Fruit fly (Drosophila melanogaster) whole organism, embryonic: Measurements from ENCODE around the gene Ugt316A1.

Experiments used
- BEAF-32 ChIP-seq: fragments of 200-800 bp; sonication (Bioruptor generic); optimal IDR thresholded peaks from 3 replicates; lab custom pipeline; 2017; ENCODE audit warnings: missing biosample characterization, missing genetic modification characterization, mild to moderate bottlenecking, moderate library complexity, missing genetic modification reagents
- CG11085 ChIP-seq: fragments of 200-800 bp; sonication (Bioruptor generic); IDR thresholded peaks from 2 replicates; pipeline ENCODE4 v1.3.6; 2022; ENCODE audit warnings: missing biosample characterization, missing genetic modification characterization
- CG13775 ChIP-seq: fragments of 200-800 bp; sonication (Bioruptor generic); optimal IDR thresholded peaks from 3 replicates; lab custom pipeline; 2017; ENCODE audit warnings: missing biosample characterization, mild to moderate bottlenecking, missing genetic modification characterization
- CG14014 ChIP-seq: fragments of 200-800 bp; sonication (Bioruptor generic); IDR thresholded peaks from 2 replicates; pipeline ENCODE4 v1.3.6; 2022; ENCODE audit warnings: missing biosample characterization, missing genetic modification characterization
- CG14710 ChIP-seq: fragments of 200-800 bp; sonication (Bioruptor generic); optimal IDR thresholded peaks from 3 replicates; lab custom pipeline; 2019; ENCODE audit warnings: missing biosample characterization, mild to moderate bottlenecking, missing genetic modification characterization, moderate library complexity
- CG1603 ChIP-seq: fragments of 200-800 bp; sonication (Bioruptor generic); optimal IDR thresholded peaks from 2 replicates; lab custom pipeline; 2019; ENCODE audit warnings: missing biosample characterization, mild to moderate bottlenecking, missing genetic modification characterization, moderate library complexity
- CG17829 ChIP-seq: fragments of 200-800 bp; optimal IDR thresholded peaks from 2 replicates; lab custom pipeline; 2019; ENCODE audit warnings: missing biosample characterization, mild to moderate bottlenecking, missing genetic modification characterization, moderate library complexity
- CG2199 ChIP-seq: fragments of 200-800 bp; sonication (Bioruptor generic); IDR thresholded peaks from 3 replicates; pipeline ENCODE4 v1.3.6; 2022; ENCODE audit warnings: missing biosample characterization, missing genetic modification characterization
- CG30403 ChIP-seq: fragments of 200-800 bp; sonication (Bioruptor generic); optimal IDR thresholded peaks from 3 replicates; lab custom pipeline; 2016; ENCODE audit warnings: missing biosample characterization, missing genetic modification characterization
- CG30431 ChIP-seq: fragments of 200-800 bp; sonication (Bioruptor generic); optimal IDR thresholded peaks from 2 replicates; lab custom pipeline; 2017; ENCODE audit warnings: missing biosample characterization, missing genetic modification characterization
- CG3407 ChIP-seq: fragments of 200-800 bp; sonication (Bioruptor generic); optimal IDR thresholded peaks from 2 replicates; lab custom pipeline; 2018; ENCODE audit warnings: missing biosample characterization, mild to moderate bottlenecking, missing genetic modification characterization
- CG34422 ChIP-seq: fragments of 200-800 bp; sonication (Bioruptor generic); IDR thresholded peaks from 3 replicates; pipeline ENCODE4 v1.3.6; 2022; ENCODE audit warnings: missing biosample characterization, missing genetic modification characterization
- CG4360 ChIP-seq: fragments of 200-800 bp; sonication (Bioruptor generic); IDR thresholded peaks from 2 replicates; pipeline ENCODE4 v1.3.6; 2022; ENCODE audit warnings: missing biosample characterization, missing genetic modification characterization
- CG43689 ChIP-seq: fragments of 200-800 bp; sonication (Bioruptor generic); IDR thresholded peaks from 2 replicates; pipeline ENCODE4 v1.3.6; 2022; ENCODE audit warnings: missing biosample characterization, missing genetic modification characterization
- CG4730 ChIP-seq: fragments of 200-800 bp; sonication (Bioruptor generic); IDR thresholded peaks from 2 replicates; pipeline ENCODE4 v1.3.6; 2022; ENCODE audit warnings: missing biosample characterization, missing genetic modification characterization
- CG7987 ChIP-seq: fragments of 200-800 bp; sonication (Bioruptor generic); optimal IDR thresholded peaks from 2 replicates; lab custom pipeline; 2018; ENCODE audit warnings: missing biosample characterization, mild to moderate bottlenecking, missing genetic modification characterization, moderate library complexity
- CG8089 ChIP-seq: fragments of 200-800 bp; sonication (Bioruptor generic); optimal IDR thresholded peaks from 3 replicates; lab custom pipeline; 2016; ENCODE audit warnings: missing biosample characterization, missing genetic modification characterization
- CG8944 ChIP-seq: fragments of 200-800 bp; sonication (Bioruptor generic); optimal IDR thresholded peaks from 3 replicates; lab custom pipeline; 2016; ENCODE audit warnings: missing biosample characterization, missing genetic modification characterization
- CG9817 ChIP-seq: fragments of 200-800 bp; sonication (Bioruptor generic); optimal IDR thresholded peaks from 2 replicates; lab custom pipeline; 2018; ENCODE audit warnings: missing biosample characterization, mild to moderate bottlenecking, missing genetic modification characterization, moderate library complexity
- CTCF ChIP-seq: fragments of 200-800 bp; sonication (Bioruptor generic); optimal IDR thresholded peaks from 2 replicates; lab custom pipeline; 2017; ENCODE audit warnings: missing biosample characterization, mild to moderate bottlenecking, missing genetic modification characterization, moderate library complexity
- Drgx ChIP-seq: fragments of 200-800 bp; sonication (Bioruptor generic); IDR thresholded peaks from 2 replicates; pipeline ENCODE4 v1.3.6; 2022; ENCODE audit warnings: missing biosample characterization, missing genetic modification characterization
- Eip74EF ChIP-seq, 2 experiments: fragments of 200-800 bp in 1 of 2; fragments of >200 bp in 1 of 2; sonication (Bioruptor generic) in 1 of 2; optimal IDR thresholded peaks; 2 replicates each; lab custom pipeline; 2017 to 2019; ENCODE audit warnings: missing biosample characterization in 2 of 2, missing genetic modification characterization in 2 of 2, mild to moderate bottlenecking in 1 of 2, moderate library complexity in 1 of 2
- GATAe ChIP-seq: fragments of 200-800 bp; sonication (Bioruptor generic); conservative IDR thresholded peaks from 2 replicates; pipeline ENCODE4 v1.3.6; 2022; ENCODE audit warnings: missing biosample characterization, missing genetic modification characterization
- H2.0 ChIP-seq: fragments of 200-800 bp; sonication (Bioruptor generic); IDR thresholded peaks from 2 replicates; pipeline ENCODE4 v1.3.6; 2022; ENCODE audit warnings: missing biosample characterization, missing genetic modification characterization
- HLH4C ChIP-seq: fragments of 200-800 bp; sonication (Bioruptor generic); IDR thresholded peaks from 3 replicates; pipeline ENCODE4 v1.3.6; 2022; ENCODE audit warnings: missing biosample characterization, missing genetic modification characterization; ENCODE audit not compliant: partially characterized antibody
- Hand ChIP-seq: fragments of 200-800 bp; sonication (Bioruptor generic); optimal IDR thresholded peaks from 2 replicates; lab custom pipeline; 2017; ENCODE audit warnings: mild to moderate bottlenecking, missing biosample characterization, missing genetic modification reagents, missing genetic modification characterization
- Hmr ChIP-seq: fragments of 200-800 bp; sonication (Bioruptor generic); optimal IDR thresholded peaks from 3 replicates; lab custom pipeline; 2017; ENCODE audit warnings: mild to moderate bottlenecking, missing biosample characterization, missing genetic modification reagents, missing genetic modification characterization
- Hsf ChIP-seq: fragments of 200-800 bp; sonication (Bioruptor generic); optimal IDR thresholded peaks from 3 replicates; lab custom pipeline; 2016; ENCODE audit warnings: missing biosample characterization, missing genetic modification characterization
- NfI ChIP-seq: fragments of 200-800 bp; sonication (Bioruptor generic); optimal IDR thresholded peaks from 3 replicates; lab custom pipeline; 2018; ENCODE audit warnings: missing biosample characterization, mild to moderate bottlenecking, missing genetic modification characterization, moderate library complexity
- Poxn ChIP-seq: fragments of 200-800 bp; sonication (Bioruptor generic); IDR thresholded peaks from 2 replicates; pipeline ENCODE4 v1.3.6; 2022; ENCODE audit warnings: missing biosample characterization, missing genetic modification characterization
- Sox100B ChIP-seq: fragments of 200-800 bp; sonication (Bioruptor generic); optimal IDR thresholded peaks from 3 replicates; lab custom pipeline; 2018; ENCODE audit warnings: missing biosample characterization, mild to moderate bottlenecking, missing genetic modification characterization
- Spps ChIP-seq: fragments of 200-800 bp; sonication (Bioruptor generic); optimal IDR thresholded peaks from 2 replicates; lab custom pipeline; 2018; ENCODE audit warnings: missing biosample characterization, mild to moderate bottlenecking, missing genetic modification characterization
- Ssrp ChIP-seq: fragments of 200-800 bp; sonication (Bioruptor generic); optimal IDR thresholded peaks from 2 replicates; lab custom pipeline; 2018; ENCODE audit warnings: missing biosample characterization, mild to moderate bottlenecking, missing genetic modification characterization, moderate library complexity
- corto ChIP-seq: fragments of 200-800 bp; sonication (Bioruptor generic); optimal IDR thresholded peaks from 2 replicates; lab custom pipeline; 2016; ENCODE audit warnings: missing biosample characterization, mild to moderate bottlenecking, missing genetic modification characterization, moderate library complexity
- dpn ChIP-seq, 2 experiments: fragments of 200-800 bp; sonication (Bioruptor generic); optimal IDR thresholded peaks; 3 replicates each; lab custom pipeline; 2016; ENCODE audit warnings: missing biosample characterization in 2 of 2, missing genetic modification characterization in 2 of 2
- emc ChIP-seq: fragments of 200-800 bp; sonication (Bioruptor generic); optimal IDR thresholded peaks from 2 replicates; lab custom pipeline; 2016; ENCODE audit warnings: missing biosample characterization, missing genetic modification characterization
- eyg ChIP-seq: fragments of 200-800 bp; sonication (Bioruptor generic); optimal IDR thresholded peaks from 3 replicates; lab custom pipeline; 2016; ENCODE audit warnings: missing biosample characterization, missing genetic modification characterization
- h ChIP-seq: fragments of >200 bp; optimal IDR thresholded peaks from 2 replicates; lab custom pipeline; 2017
- hth ChIP-seq: fragments of >200 bp; optimal IDR thresholded peaks from 2 replicates; lab custom pipeline; 2017; ENCODE audit warnings: inconsistent platforms
- knrl ChIP-seq: fragments of 200-800 bp; sonication (Bioruptor generic); IDR thresholded peaks from 3 replicates; pipeline ENCODE4 v1.3.6; 2022; ENCODE audit warnings: missing biosample characterization, missing genetic modification characterization; ENCODE audit not compliant: partially characterized antibody
- mld ChIP-seq: fragments of 200-800 bp; sonication (Bioruptor generic); IDR thresholded peaks from 3 replicates; pipeline ENCODE4 v1.3.6; 2022; ENCODE audit warnings: missing biosample characterization, missing genetic modification characterization; ENCODE audit not compliant: partially characterized antibody
- nmo ChIP-seq: fragments of 200-800 bp; sonication (Bioruptor generic); optimal IDR thresholded peaks from 2 replicates; lab custom pipeline; 2018; ENCODE audit warnings: missing biosample characterization, mild to moderate bottlenecking, missing genetic modification characterization, moderate library complexity
- oc ChIP-seq: fragments of 200-800 bp; sonication (Bioruptor generic); optimal IDR thresholded peaks from 2 replicates; lab custom pipeline; 2018; ENCODE audit warnings: missing biosample characterization, mild to moderate bottlenecking, missing genetic modification characterization, moderate library complexity
- rib ChIP-seq: fragments of 200-800 bp; sonication (Bioruptor generic); IDR thresholded peaks from 2 replicates; pipeline ENCODE4 v1.3.6; 2022; ENCODE audit warnings: missing biosample characterization, missing genetic modification characterization
- run ChIP-seq: fragments of 200-800 bp; sonication (Bioruptor generic); optimal IDR thresholded peaks from 3 replicates; lab custom pipeline; 2018; ENCODE audit warnings: missing biosample characterization, mild to moderate bottlenecking, missing genetic modification characterization
- scrt ChIP-seq: fragments of 200-800 bp; sonication (Bioruptor generic); optimal IDR thresholded peaks from 2 replicates; lab custom pipeline; 2018; ENCODE audit warnings: missing biosample characterization, mild to moderate bottlenecking, missing genetic modification characterization, moderate library complexity
- sim ChIP-seq: fragments of 200-800 bp; sonication (Bioruptor generic); IDR thresholded peaks from 2 replicates; pipeline ENCODE4 v1.3.6; 2022; ENCODE audit warnings: missing biosample characterization, missing genetic modification characterization
- stc ChIP-seq: fragments of 200-800 bp; sonication (Bioruptor generic); IDR thresholded peaks from 2 replicates; pipeline ENCODE4 v1.3.6; 2022; ENCODE audit warnings: missing biosample characterization, missing genetic modification characterization
- tio ChIP-seq: fragments of 200-800 bp; sonication (Bioruptor generic); optimal IDR thresholded peaks from 2 replicates; lab custom pipeline; 2017; ENCODE audit warnings: missing biosample characterization, missing genetic modification characterization, inconsistent platforms
- wek ChIP-seq: fragments of 200-800 bp; sonication (Bioruptor generic); optimal IDR thresholded peaks from 3 replicates; lab custom pipeline; 2018; ENCODE audit warnings: missing biosample characterization, mild to moderate bottlenecking, missing genetic modification characterization, moderate library complexity
- yki ChIP-seq: fragments of >200 bp; optimal IDR thresholded peaks from 3 replicates; lab custom pipeline; 2018
- z ChIP-seq: fragments of 200-800 bp; sonication (Bioruptor generic); IDR thresholded peaks from 3 replicates; pipeline ENCODE4 v1.3.6; 2022; ENCODE audit warnings: missing biosample characterization, missing genetic modification characterization

Ugt316A1 gene

dm6 chr3L:19024800-19025199 is 37.8 kb downstream of the Ugt316A1 start (continued):
- TF ChIP-seq rib (GFP tag; lab: Robert Waterston, UW) (no peak), CG14710 (tag; lab: Kevin White, UChicago) (peak; percentile 55), eyg (GFP tag; lab: Kevin White, UChicago) (peak; percentile 62), Hand (no peak), CG17829 (tag; lab: Kevin White, UChicago) (peak; percentile 86), CG30403 (GFP tag; lab: Kevin White, UChicago) (peak; percentile 56), oc (tag; lab: Kevin White, UChicago) (peak; percentile 70), CG4360 (GFP tag; lab: Robert Waterston, UW) (peak; percentile 64), CG14014 (GFP tag; lab: Robert Waterston, UW) (0 out of 2 replicates have a peak, but pooled peaks have one; percentile 32), mld (GFP tag; lab: Robert Waterston, UW) (no peak), run (no peak), CG30431 (GFP tag; lab: Kevin White, UChicago) (peak; percentile 64), stc (peak; percentile 81), yki (lab: Kevin White, UChicago) (no peak), CG7987 (GFP tag; lab: Kevin White, UChicago) (no peak), CG1603 (tag; lab: Kevin White, UChicago) (peak; percentile 38), corto (GFP tag; lab: Kevin White, UChicago) (no peak), BEAF-32 (no peak), Poxn (no peak), CG4730 (GFP tag; lab: Robert Waterston, UW) (peak; percentile 66; the same call in 1 of the 2 replicates), tio (peak; percentile 56), scrt (GFP tag; lab: Kevin White, UChicago) (peak; percentile 56), CG13775 (GFP tag; lab: Kevin White, UChicago) (peak; percentile 67), nmo (peak; percentile 82), CG8089 (GFP tag; lab: Kevin White, UChicago) (peak; percentile 64), Ssrp (tag; lab: Kevin White, UChicago) (peak; percentile 75), GATAe (GFP tag; lab: Robert Waterston, UW) (no peak), knrl (no peak), CG11085 (no peak), hth (lab: Kevin White, UChicago) (no peak), wek (GFP tag; lab: Kevin White, UChicago) (no peak), z (GFP tag; lab: Robert Waterston, UW) (peak; percentile 55; the same call in 1 of the 3 replicates), h (no peak), Hsf (peak; percentile 82), emc (GFP tag; lab: Kevin White, UChicago) (no peak), CG9817 (tag; lab: Kevin White, UChicago) (peak; percentile 13), CG43689 (GFP tag; lab: Robert Waterston, UW) (no peak), Drgx (no peak), CTCF (GFP tag; lab: Kevin White, UChicago) (peak; percentile 36), HLH4C (no peak), sim (GFP tag; lab: Robert Waterston, UW) (peak; percentile 80), H2.0 (GFP tag; lab: Robert Waterston, UW) (peak; percentile 79), Spps (peak; percentile 79), Hmr (GFP tag; lab: Kevin White, UChicago) (peak; percentile 16), CG8944 (GFP tag; lab: Kevin White, UChicago) (peak; percentile 78), CG2199 (peak; percentile 70; the same call in 2 of the 3 replicates), dpn (GFP tag; optimal IDR thresholded peaks at IDR 0.05; lab: Kevin White, UChicago) (peak; percentile 65 to 70), NfI (peak; percentile 69), CG3407 (GFP tag; lab: Kevin White, UChicago) (peak; percentile 44), Eip74EF (GFP tag; optimal IDR thresholded peaks at IDR 0.05; lab: Kevin White, UChicago) (peak in 1 of 2 experiments; percentile 64), Sox100B (GFP tag; lab: Kevin White, UChicago) (peak; percentile 62), CG34422 (peak; percentile 83)
